Fruit fly (Drosophila melanogaster): ENCODE results near the gene CG34367.

The CG34367 gene

DNA sequence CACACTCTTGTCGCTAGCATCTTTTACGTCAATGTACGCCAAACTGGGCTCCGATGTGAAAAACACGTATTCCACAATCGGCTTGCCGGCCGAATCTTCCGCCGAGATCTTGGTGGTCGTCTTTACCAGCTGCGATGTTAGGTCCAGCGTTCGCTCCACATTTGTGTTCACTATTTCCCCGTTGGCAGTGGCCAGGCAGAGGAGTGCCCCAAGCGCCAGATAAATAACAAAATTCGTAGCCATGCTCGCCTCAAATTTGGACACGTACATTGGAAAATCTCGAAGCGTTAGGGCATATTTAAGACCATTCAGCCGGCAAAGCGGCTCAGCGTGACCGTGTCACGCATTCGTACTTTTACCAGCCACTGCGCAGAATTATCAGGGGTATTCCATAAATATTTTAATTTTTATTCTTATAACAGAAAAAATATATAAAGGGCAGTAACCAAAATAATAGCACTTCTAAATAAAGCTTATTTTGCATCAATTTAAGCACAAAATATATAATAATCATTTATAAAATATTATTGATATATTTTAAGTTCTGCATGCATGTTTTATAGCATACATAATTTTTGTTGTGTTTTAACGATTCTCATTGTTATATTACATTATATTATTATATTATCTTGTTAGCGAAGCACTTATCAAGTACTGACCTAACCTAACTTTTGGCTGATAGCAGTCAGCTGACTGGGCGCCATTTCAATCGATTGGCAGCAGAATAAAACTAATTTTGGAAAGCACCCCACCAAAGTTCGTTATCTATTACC, 21.9 kb upstream of the CG34367 start, which contains the start of the genes CG33303 and dpr19 (continued):
- TF ChIP-seq CG12071 (GFP tag; optimal IDR thresholded peaks at IDR 0.05), result no peak
- TF ChIP-seq CG10979 (tag; optimal IDR thresholded peaks at IDR 0.05), result peak; percentile 84
- no peak for TF ChIP-seq nau (GFP tag; optimal IDR thresholded peaks at IDR 0.05)
- no peak for TF ChIP-seq CG6791 (GFP tag; IDR thresholded peaks at IDR 0.05; ENCODE audit: partially characterized antibody)
- no peak for TF ChIP-seq CG1792 (GFP tag; optimal IDR thresholded peaks at IDR 0.05)
- TF ChIP-seq chinmo (GFP tag; IDR thresholded peaks at IDR 0.05; ENCODE audit: partially characterized antibody), result 0 out of 4 replicates have a peak, but pooled peaks have one; percentile 41
- TF ChIP-seq hb (GFP tag; IDR thresholded peaks at IDR 0.05; ENCODE audit: partially characterized antibody), result no peak
- TF ChIP-seq tll (GFP tag; optimal IDR thresholded peaks at IDR 0.05), result no peak
- peak in 1 of 2 experiments; percentile 30 for TF ChIP-seq insv (GFP tag; optimal IDR thresholded peaks at IDR 0.05)
- TF ChIP-seq zf30C (GFP tag; optimal IDR thresholded peaks at IDR 0.05), result no peak
- peak; percentile 58 for TF ChIP-seq esg (GFP tag; conservative IDR thresholded peaks at IDR 0.05)
- no peak for TF ChIP-seq knrl (GFP tag; IDR thresholded peaks at IDR 0.05; ENCODE audit: partially characterized antibody)
- TF ChIP-seq tap (tag; optimal IDR thresholded peaks at IDR 0.05), result peak; percentile 76
- TF ChIP-seq CG7963 (GFP tag; IDR thresholded peaks at IDR 0.05; ENCODE audit: partially characterized antibody), result no peak
- TF ChIP-seq CG4820 (GFP tag; optimal IDR thresholded peaks at IDR 0.05), result peak; percentile 41
- TF ChIP-seq rib (GFP tag; IDR thresholded peaks at IDR 0.05), result no peak
- no peak for TF ChIP-seq D (optimal IDR thresholded peaks at IDR 0.05)
- peak; percentile 49 for TF ChIP-seq D (GFP tag; optimal IDR thresholded peaks at IDR 0.05)
- no peak for TF ChIP-seq Oaz (GFP tag; IDR thresholded peaks at IDR 0.05)
- TF ChIP-seq CG10654 (GFP tag; optimal IDR thresholded peaks at IDR 0.05), result peak; percentile 29
- TF ChIP-seq CG15696 (tag; optimal IDR thresholded peaks at IDR 0.05), result peak; percentile 79
- no peak for TF ChIP-seq sr (GFP tag; IDR thresholded peaks at IDR 0.05)
- TF ChIP-seq vnd (GFP tag; IDR thresholded peaks at IDR 0.05; ENCODE audit: partially characterized antibody), result no peak
- TF ChIP-seq lab (GFP tag; optimal IDR thresholded peaks at IDR 0.05), result peak; percentile 81
- no peak for TF ChIP-seq Gsc (GFP tag; IDR thresholded peaks at IDR 0.05)
- peak; percentile 86 for TF ChIP-seq unpg (GFP tag; optimal IDR thresholded peaks at IDR 0.05)
- TF ChIP-seq CG2678 (tag; optimal IDR thresholded peaks at IDR 0.05), result peak; percentile 90
- no peak for TF ChIP-seq Myb (GFP tag; optimal IDR thresholded peaks at IDR 0.05)
- no peak for TF ChIP-seq Side (GFP tag; optimal IDR thresholded peaks at IDR 0.05)
- no peak for TF ChIP-seq Elba2 (GFP tag; optimal IDR thresholded peaks at IDR 0.05)
- TF ChIP-seq CG6765 (GFP tag; optimal IDR thresholded peaks at IDR 0.05), result peak; percentile 50
- TF ChIP-seq HLH3B (GFP tag; IDR thresholded peaks at IDR 0.05), result peak; percentile 38; the same call in 1 of the 2 replicates
- TF ChIP-seq abd-A (tag; optimal IDR thresholded peaks at IDR 0.05), result no peak
- TF ChIP-seq CG15073 (GFP tag; optimal IDR thresholded peaks at IDR 0.05), result no peak
- peak; percentile 86; the same call in 2 of the 3 replicates for TF ChIP-seq CG17361 (GFP tag; IDR thresholded peaks at IDR 0.05)
- no peak for TF ChIP-seq CG34224 (GFP tag; IDR thresholded peaks at IDR 0.05; ENCODE audit: partially characterized antibody)
- no peak for TF ChIP-seq Lim3 (GFP tag; IDR thresholded peaks at IDR 0.05)
- peak; percentile 12 for TF ChIP-seq lilli (GFP tag; optimal IDR thresholded peaks at IDR 0.05)
- no peak for TF ChIP-seq CG1832 (GFP tag; optimal IDR thresholded peaks at IDR 0.05)
- TF ChIP-seq CG8765 (GFP tag; IDR thresholded peaks at IDR 0.05), result no peak
- TF ChIP-seq NFAT (GFP tag; IDR thresholded peaks at IDR 0.05), result no peak
- no peak for TF ChIP-seq wor (GFP tag; IDR thresholded peaks at IDR 0.05)
- no peak for TF ChIP-seq Tbp (GFP tag; optimal IDR thresholded peaks at IDR 0.05)
- no peak for TF ChIP-seq prd (optimal IDR thresholded peaks at IDR 0.05)
- peak; percentile 27; the same call in 1 of the 3 replicates for TF ChIP-seq prd (GFP tag; IDR thresholded peaks at IDR 0.05)
- no peak for TF ChIP-seq her (GFP tag; optimal IDR thresholded peaks at IDR 0.05)
- TF ChIP-seq Trl (optimal IDR thresholded peaks at IDR 0.05), result no peak
- TF ChIP-seq Trl (GFP tag; optimal IDR thresholded peaks at IDR 0.05), result no peak
- no peak for TF ChIP-seq CG16779 (GFP tag; IDR thresholded peaks at IDR 0.05)
- TF ChIP-seq CG9817 (tag; optimal IDR thresholded peaks at IDR 0.05), result peak; percentile 59

All from whole organism, embryonic.